Worm (Caenorhabditis elegans): ENCODE results near the gene K09C8.7.

DNA sequence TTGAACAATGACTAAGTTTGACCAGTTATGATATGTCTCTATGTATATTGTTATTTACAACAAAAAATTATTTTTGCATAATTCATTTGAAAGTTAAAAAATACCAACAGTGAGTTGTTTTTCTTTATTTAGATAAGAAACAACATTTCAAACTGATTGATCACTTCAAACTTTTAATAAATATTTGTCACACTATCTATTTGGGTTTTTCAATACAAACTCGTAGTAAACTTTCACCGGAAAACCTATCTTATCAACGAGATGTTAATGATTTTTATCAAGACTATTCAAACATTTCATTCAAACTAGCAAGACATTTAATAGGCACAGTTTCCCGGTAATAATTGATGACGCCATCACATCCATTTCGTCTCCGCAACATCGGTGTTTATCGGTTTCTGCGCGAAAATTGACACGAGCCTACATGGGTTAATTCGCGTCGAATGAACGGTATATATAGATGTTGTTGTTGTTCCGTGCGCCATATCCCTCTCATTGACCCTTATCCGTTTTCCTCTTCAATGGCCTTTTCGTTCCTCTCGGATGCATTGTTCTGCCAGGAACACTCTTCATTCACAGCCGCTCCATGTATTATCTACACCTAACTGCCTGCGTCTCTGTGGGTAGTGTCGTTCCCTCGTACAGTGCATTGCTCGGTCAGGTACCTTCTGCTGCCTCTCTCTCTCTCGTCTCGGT, 39.1 kb upstream of the K09C8.7 start:
- TF ChIP-seq attf-6 (GFP tag; IDR thresholded peaks at IDR 0.05) (no peak), efl-1 (GFP tag; optimal IDR thresholded peaks at IDR 0.05) (no peak), unc-62 (GFP tag; optimal IDR thresholded peaks at IDR 0.05) (no peak), snpc-1.3 (tag; optimal IDR thresholded peaks at IDR 0.05; ENCODE audit: insufficient read depth) (no peak), nfya-1 (tag; optimal IDR thresholded peaks at IDR 0.05; ENCODE audit: borderline replicate concordance, insufficient read depth) (no peak), snpc-4 (GFP tag; optimal IDR thresholded peaks at IDR 0.05) (no peak), snpc-4 (tag; optimal IDR thresholded peaks at IDR 0.05) (no peak), F55B11.4 (tag; optimal IDR thresholded peaks at IDR 0.05; ENCODE audit: borderline replicate concordance, insufficient read depth) (no peak), pbrm-1 (GFP tag; IDR thresholded peaks at IDR 0.05) (no peak), mxl-1 (tag; optimal IDR thresholded peaks at IDR 0.05) (no peak), ceh-58 (GFP tag; IDR thresholded peaks at IDR 0.05) (no peak), ceh-40 (GFP tag; IDR thresholded peaks at IDR 0.05) (no peak), K12H6.12 (tag; optimal IDR thresholded peaks at IDR 0.05) (no peak), ZK185.1 (tag; optimal IDR thresholded peaks at IDR 0.05; ENCODE audit: poor library complexity, severe bottlenecking) (no peak)

Measured in whole organism, young adult.